Fruit fly (Drosophila melanogaster) whole organism, embryonic: ENCODE results near the gene CG34278.
A peak's percentile ranks its signal among the peaks of the same experiment; 100 is the strongest.

Experiments used
- ATbp ChIP-seq: fragments of 200-800 bp; sonication (Bioruptor generic); optimal IDR thresholded peaks from 2 replicates; lab custom pipeline; 2017; ENCODE audit warnings: missing biosample characterization, mild to moderate bottlenecking, missing genetic modification characterization, missing genetic modification reagents
- CG10654 ChIP-seq: fragments of 200-800 bp; sonication (Bioruptor generic); optimal IDR thresholded peaks from 2 replicates; lab custom pipeline; 2016; ENCODE audit warnings: missing biosample characterization, missing genetic modification characterization
- CG11456 ChIP-seq: fragments of 200-800 bp; sonication (Bioruptor generic); IDR thresholded peaks from 3 replicates; pipeline ENCODE4 v1.3.6; 2022; ENCODE audit warnings: missing biosample characterization, missing genetic modification characterization
- CG12104 ChIP-seq: fragments of 200-800 bp; sonication (Bioruptor generic); optimal IDR thresholded peaks from 3 replicates; lab custom pipeline; 2016; ENCODE audit warnings: missing biosample characterization, missing genetic modification characterization
- CG12219 ChIP-seq: fragments of 200-800 bp; sonication (Bioruptor generic); optimal IDR thresholded peaks from 3 replicates; lab custom pipeline; 2018; ENCODE audit warnings: missing biosample characterization, mild to moderate bottlenecking, missing genetic modification characterization
- CG16779 ChIP-seq: fragments of 200-800 bp; sonication (Bioruptor generic); IDR thresholded peaks from 2 replicates; pipeline ENCODE4 v1.3.6; 2022; ENCODE audit warnings: missing biosample characterization, missing genetic modification characterization
- CG2202 ChIP-seq: fragments of 200-800 bp; sonication (Bioruptor generic); optimal IDR thresholded peaks from 2 replicates; lab custom pipeline; 2018; ENCODE audit warnings: missing biosample characterization, mild to moderate bottlenecking, missing genetic modification characterization
- CG2889 ChIP-seq: fragments of 200-800 bp; sonication (Bioruptor generic); IDR thresholded peaks from 3 replicates; pipeline ENCODE4 v1.3.6; 2022; ENCODE audit warnings: missing biosample characterization, missing genetic modification characterization
- CG31365 ChIP-seq: fragments of 200-800 bp; sonication (Bioruptor generic); optimal IDR thresholded peaks from 2 replicates; lab custom pipeline; 2018; ENCODE audit warnings: missing biosample characterization, mild to moderate bottlenecking, missing genetic modification characterization
- CG33213 ChIP-seq: fragments of 200-800 bp; sonication (Bioruptor generic); optimal IDR thresholded peaks from 3 replicates; lab custom pipeline; 2016; ENCODE audit warnings: missing biosample characterization, missing genetic modification characterization
- CG4707 ChIP-seq: fragments of 200-800 bp; sonication (Bioruptor generic); optimal IDR thresholded peaks from 2 replicates; lab custom pipeline; 2018; ENCODE audit warnings: missing biosample characterization, mild to moderate bottlenecking, missing genetic modification characterization, moderate library complexity
- CG7963 ChIP-seq: fragments of 200-800 bp; sonication (Bioruptor generic); IDR thresholded peaks from 3 replicates; pipeline ENCODE4 v1.3.6; 2022; ENCODE audit warnings: missing biosample characterization, missing genetic modification characterization; ENCODE audit not compliant: partially characterized antibody
- CG9727 ChIP-seq: fragments of 200-800 bp; sonication (Bioruptor generic); optimal IDR thresholded peaks from 3 replicates; lab custom pipeline; 2017; ENCODE audit warnings: missing biosample characterization, mild to moderate bottlenecking, missing genetic modification characterization
- CG9817 ChIP-seq: fragments of 200-800 bp; sonication (Bioruptor generic); optimal IDR thresholded peaks from 2 replicates; lab custom pipeline; 2018; ENCODE audit warnings: missing biosample characterization, mild to moderate bottlenecking, missing genetic modification characterization, moderate library complexity
- Dref ChIP-seq: fragments of 200-800 bp; sonication (Bioruptor generic); IDR thresholded peaks from 2 replicates; pipeline ENCODE4 v1.3.6; 2022; ENCODE audit warnings: missing biosample characterization, missing genetic modification characterization
- Gsc ChIP-seq: fragments of 200-800 bp; sonication (Bioruptor generic); IDR thresholded peaks from 2 replicates; pipeline ENCODE4 v1.3.6; 2022; ENCODE audit warnings: missing biosample characterization, missing genetic modification characterization
- Gug ChIP-seq: fragments of 200-800 bp; sonication (Bioruptor generic); IDR thresholded peaks from 4 replicates; pipeline ENCODE4 v1.3.6; 2022; ENCODE audit warnings: missing biosample characterization, missing genetic modification characterization
- HLH3B ChIP-seq: fragments of 200-800 bp; sonication (Bioruptor generic); IDR thresholded peaks from 2 replicates; pipeline ENCODE4 v1.3.6; 2022; ENCODE audit warnings: missing biosample characterization, missing genetic modification characterization
- Hmx ChIP-seq: fragments of 200-800 bp; sonication (Bioruptor generic); optimal IDR thresholded peaks from 2 replicates; lab custom pipeline; 2016; ENCODE audit warnings: missing biosample characterization, missing genetic modification characterization
- Nf-YB ChIP-seq: fragments of 200-800 bp; sonication (Bioruptor generic); optimal IDR thresholded peaks from 3 replicates; lab custom pipeline; 2019; ENCODE audit warnings: missing biosample characterization, mild to moderate bottlenecking, missing genetic modification characterization, moderate library complexity
- Opbp ChIP-seq: fragments of 200-800 bp; sonication (Bioruptor generic); IDR thresholded peaks from 3 replicates; pipeline ENCODE4 v1.3.6; 2022; ENCODE audit warnings: missing biosample characterization, missing genetic modification characterization; ENCODE audit not compliant: partially characterized antibody
- Ravus ChIP-seq: fragments of 200-800 bp; sonication (Bioruptor generic); IDR thresholded peaks from 2 replicates; pipeline ENCODE4 v1.3.6; 2022; ENCODE audit warnings: missing biosample characterization, missing genetic modification characterization
- Ssrp ChIP-seq: fragments of 200-800 bp; sonication (Bioruptor generic); optimal IDR thresholded peaks from 2 replicates; lab custom pipeline; 2018; ENCODE audit warnings: missing biosample characterization, mild to moderate bottlenecking, missing genetic modification characterization, moderate library complexity
- TFAM ChIP-seq: fragments of 200-800 bp; sonication (Bioruptor generic); optimal IDR thresholded peaks from 2 replicates; lab custom pipeline; 2017; ENCODE audit warnings: missing biosample characterization, missing genetic modification characterization, inconsistent platforms
- ara ChIP-seq: fragments of 200-800 bp; sonication (Bioruptor generic); IDR thresholded peaks from 2 replicates; pipeline ENCODE4 v1.3.6; 2022; ENCODE audit warnings: missing biosample characterization, missing genetic modification characterization
- cad ChIP-seq: fragments of >200 bp; optimal IDR thresholded peaks from 2 replicates; lab custom pipeline; 2017; ENCODE audit warnings: missing biosample characterization, missing genetic modification characterization
- cato ChIP-seq: fragments of 200-800 bp; sonication (Bioruptor generic); optimal IDR thresholded peaks from 2 replicates; lab custom pipeline; 2016; ENCODE audit warnings: missing biosample characterization, missing genetic modification characterization, borderline replicate concordance
- danr ChIP-seq: fragments of 200-800 bp; sonication (Bioruptor generic); IDR thresholded peaks from 2 replicates; pipeline ENCODE4 v1.3.6; 2022; ENCODE audit warnings: missing biosample characterization, missing genetic modification characterization
- dati ChIP-seq: fragments of 200-800 bp; sonication (Bioruptor generic); IDR thresholded peaks from 2 replicates; pipeline ENCODE4 v1.3.6; 2022; ENCODE audit warnings: missing biosample characterization, missing genetic modification characterization
- eve ChIP-seq, 2 experiments: fragments of >200 bp; optimal IDR thresholded peaks; 2 replicates each; lab custom pipeline; 2017; ENCODE audit warnings: missing biosample characterization in 2 of 2, missing genetic modification characterization in 2 of 2
- fd96Cb ChIP-seq: fragments of 200-800 bp; sonication (Bioruptor generic); optimal IDR thresholded peaks from 2 replicates; lab custom pipeline; 2018; ENCODE audit warnings: missing biosample characterization, mild to moderate bottlenecking, missing genetic modification characterization, moderate library complexity
- gem ChIP-seq: fragments of 200-800 bp; sonication (Bioruptor generic); optimal IDR thresholded peaks from 2 replicates; lab custom pipeline; 2019; ENCODE audit warnings: missing biosample characterization, mild to moderate bottlenecking, missing genetic modification characterization, moderate library complexity
- grn ChIP-seq: fragments of 200-800 bp; sonication (Bioruptor generic); optimal IDR thresholded peaks from 3 replicates; lab custom pipeline; 2017; ENCODE audit warnings: missing biosample characterization, missing genetic modification characterization
- gt ChIP-seq: fragments of 200-800 bp; sonication (Bioruptor generic); IDR thresholded peaks from 2 replicates; pipeline ENCODE4 v1.3.6; 2022; ENCODE audit warnings: missing biosample characterization, missing genetic modification characterization
- h ChIP-seq: fragments of >200 bp; optimal IDR thresholded peaks from 2 replicates; lab custom pipeline; 2017
- hbn ChIP-seq: fragments of 200-800 bp; sonication (Bioruptor generic); IDR thresholded peaks from 2 replicates; pipeline ENCODE4 v1.3.6; 2022; ENCODE audit warnings: missing biosample characterization, missing genetic modification characterization; ENCODE audit not compliant: partially characterized antibody
- her ChIP-seq: fragments of 200-800 bp; sonication (Bioruptor generic); optimal IDR thresholded peaks from 2 replicates; lab custom pipeline; 2016; ENCODE audit warnings: missing biosample characterization, missing genetic modification characterization
- jumu ChIP-seq: fragments of 200-800 bp; sonication (Bioruptor generic); optimal IDR thresholded peaks from 3 replicates; lab custom pipeline; 2016; ENCODE audit warnings: missing biosample characterization, missing genetic modification characterization
- lab ChIP-seq: fragments of 200-800 bp; sonication (Bioruptor generic); optimal IDR thresholded peaks from 3 replicates; lab custom pipeline; 2017; ENCODE audit warnings: missing biosample characterization, missing genetic modification characterization, mild to moderate bottlenecking, moderate library complexity, missing genetic modification reagents
- pan ChIP-seq, 4 experiments: fragments of >200 bp in 3 of 4; fragments of 200-800 bp in 1 of 4; sonication (Bioruptor generic) in 1 of 4; optimal IDR thresholded peaks in 3 of 4; IDR thresholded peaks in 1 of 4; 2 replicates each; pipeline versions ENCODE4 v1.3.6 to Lab custom; 2017 to 2022; ENCODE audit warnings: missing biosample characterization in 2 of 4, missing genetic modification characterization in 2 of 4, mixed read lengths in 1 of 4
- pb ChIP-seq: fragments of 200-800 bp; sonication (Bioruptor generic); optimal IDR thresholded peaks from 3 replicates; lab custom pipeline; 2016; ENCODE audit warnings: missing biosample characterization, missing genetic modification characterization
- psq ChIP-seq: fragments of 200-800 bp; sonication (Bioruptor generic); optimal IDR thresholded peaks from 2 replicates; lab custom pipeline; 2017; ENCODE audit warnings: missing biosample characterization, missing genetic modification characterization
- pzg ChIP-seq: fragments of 200-800 bp; sonication (Bioruptor generic); optimal IDR thresholded peaks from 3 replicates; lab custom pipeline; 2018; ENCODE audit warnings: missing biosample characterization, mild to moderate bottlenecking, missing genetic modification characterization, moderate library complexity
- salm ChIP-seq: fragments of 200-800 bp; sonication (Bioruptor generic); optimal IDR thresholded peaks from 2 replicates; lab custom pipeline; 2018; ENCODE audit warnings: missing biosample characterization, mild to moderate bottlenecking, missing genetic modification characterization
- sisA ChIP-seq: fragments of 200-800 bp; sonication (Bioruptor generic); IDR thresholded peaks from 2 replicates; pipeline ENCODE4 v1.3.6; 2022; ENCODE audit warnings: missing biosample characterization, missing genetic modification characterization
- toy ChIP-seq: fragments of 200-800 bp; sonication (Bioruptor generic); IDR thresholded peaks from 2 replicates; pipeline ENCODE4 v1.3.6; 2022; ENCODE audit warnings: missing biosample characterization, missing genetic modification characterization
- unc-4 ChIP-seq: fragments of 200-800 bp; sonication (Bioruptor generic); IDR thresholded peaks from 2 replicates; pipeline ENCODE4 v1.3.6; 2022; ENCODE audit warnings: missing biosample characterization, missing genetic modification characterization; ENCODE audit not compliant: partially characterized antibody
- zen ChIP-seq: fragments of 200-800 bp; sonication (Bioruptor generic); optimal IDR thresholded peaks from 3 replicates; lab custom pipeline; 2018; ENCODE audit warnings: missing biosample characterization, mild to moderate bottlenecking, missing genetic modification characterization, moderate library complexity
- zfh1 ChIP-seq: fragments of 200-800 bp; sonication (Bioruptor generic); IDR thresholded peaks from 3 replicates; pipeline ENCODE4 v1.3.6; 2022; ENCODE audit warnings: missing biosample characterization, missing genetic modification characterization

Gene CG34278

dm6 chr3R:17080666-17081358 is 39.5 kb upstream of the CG34278 start (continued):
- TF ChIP-seq Nf-YB (GFP tag; lab: Kevin White, UChicago), result peak; percentile 86
- TF ChIP-seq dati (GFP tag; lab: Robert Waterston, UW), result peak; percentile 73
- TF ChIP-seq ara (GFP tag; lab: Robert Waterston, UW), result peak; percentile 88
- peak; percentile 83 for TF ChIP-seq Hmx (GFP tag; lab: Kevin White, UChicago)
- peak; percentile 96 for TF ChIP-seq Ssrp (tag; lab: Kevin White, UChicago)
- peak; percentile 95 for TF ChIP-seq CG2202 (tag; lab: Kevin White, UChicago)
- peak; percentile 73 for TF ChIP-seq Ravus
- peak; percentile 91 for TF ChIP-seq CG10654 (GFP tag; lab: Kevin White, UChicago)
- TF ChIP-seq lab (GFP tag; lab: Kevin White, UChicago), result peak; percentile 96
- TF ChIP-seq Dref (GFP tag; lab: Robert Waterston, UW), result peak; percentile 35; the same call in 1 of the 2 replicates
- TF ChIP-seq gt (GFP tag; lab: Robert Waterston, UW), result peak; percentile 76
- TF ChIP-seq zen (tag; lab: Kevin White, UChicago), result peak; percentile 82
- peak; percentile 79 for TF ChIP-seq CG16779 (GFP tag; lab: Robert Waterston, UW)
- TF ChIP-seq hbn (GFP tag; lab: Robert Waterston, UW), result no peak
- TF ChIP-seq CG33213 (GFP tag; lab: Kevin White, UChicago), result peak; percentile 64
- peak; percentile 72 for TF ChIP-seq CG2889 (GFP tag; lab: Robert Waterston, UW)
- TF ChIP-seq TFAM (GFP tag; lab: Kevin White, UChicago), result peak; percentile 78
- TF ChIP-seq HLH3B (GFP tag; lab: Robert Waterston, UW), result peak; percentile 93
- peak; percentile 88 for TF ChIP-seq CG9817 (tag; lab: Kevin White, UChicago)
- peak; percentile 95 for TF ChIP-seq CG12219 (GFP tag; lab: Kevin White, UChicago)
- TF ChIP-seq cad (GFP tag; lab: Kevin White, UChicago), result no peak
- TF ChIP-seq pan (optimal IDR thresholded peaks at IDR 0.05; lab: Kevin White, UChicago), result no peak
- peak in 1 of 2 experiments; percentile 96 for TF ChIP-seq pan (GFP tag; optimal IDR thresholded peaks at IDR 0.05 in 1 of 2, IDR thresholded peaks at IDR 0.05 in 1 of 2)
- TF ChIP-seq her (GFP tag; lab: Kevin White, UChicago), result peak; percentile 78
- TF ChIP-seq CG7963, result no peak
- TF ChIP-seq cato (GFP tag; lab: Kevin White, UChicago), result peak; percentile 94
- TF ChIP-seq grn (GFP tag; lab: Kevin White, UChicago), result peak; percentile 80
- no peak for TF ChIP-seq h
- no peak for TF ChIP-seq unc-4 (GFP tag; lab: Robert Waterston, UW)
- peak; percentile 94 for TF ChIP-seq fd96Cb
- TF ChIP-seq ATbp (GFP tag; lab: Kevin White, UChicago), result peak; percentile 96
- peak; percentile 93 for TF ChIP-seq Gug (GFP tag; lab: Robert Waterston, UW)
- peak; percentile 85 for TF ChIP-seq CG4707 (GFP tag; lab: Kevin White, UChicago)
- TF ChIP-seq Gsc, result no peak
- TF ChIP-seq danr (GFP tag; lab: Robert Waterston, UW), result peak; percentile 92
- peak; percentile 80 for TF ChIP-seq CG31365 (tag; lab: Kevin White, UChicago)
- TF ChIP-seq gem (tag; lab: Kevin White, UChicago), result peak; percentile 98
- peak; percentile 85 for TF ChIP-seq pb
- TF ChIP-seq sisA (GFP tag; lab: Robert Waterston, UW), result peak; percentile 89
- no peak for TF ChIP-seq eve (GFP tag; optimal IDR thresholded peaks at IDR 0.05; lab: Kevin White, UChicago)
- TF ChIP-seq Opbp, result no peak
- peak; percentile 94; the same call in 2 of the 3 replicates for TF ChIP-seq zfh1
- TF ChIP-seq toy, result peak; percentile 75; the same call in 1 of the 2 replicates
- TF ChIP-seq CG12104 (GFP tag; lab: Kevin White, UChicago), result peak; percentile 94
- TF ChIP-seq pzg, result no peak
- peak; percentile 86 for TF ChIP-seq jumu
- TF ChIP-seq psq (GFP tag; lab: Kevin White, UChicago), result peak; percentile 67
- TF ChIP-seq CG11456 (GFP tag; lab: Robert Waterston, UW), result peak; percentile 90
- TF ChIP-seq salm (tag; lab: Kevin White, UChicago), result peak; percentile 96
- TF ChIP-seq CG9727 (GFP tag; lab: Kevin White, UChicago), result peak; percentile 97
